Worm (Caenorhabditis elegans) whole organism, late embryonic: Measurements from ENCODE around the gene F33A8.4.

Source experiments
- ets-4 ChIP-seq: sonication (generic microtip); optimal IDR thresholded peaks from 2 replicates; lab custom pipeline; 2016; ENCODE audit warnings: missing genetic modification characterization, missing compliant biosample characterization
- fax-1 ChIP-seq: sonication (generic microtip); optimal IDR thresholded peaks from 2 replicates; lab custom pipeline; 2016; ENCODE audit warnings: missing genotype, missing genetic modification characterization, missing compliant biosample characterization
- gmeb-2 ChIP-seq: sonication (generic microtip); optimal IDR thresholded peaks from 2 replicates; lab custom pipeline; 2016; ENCODE audit warnings: missing genetic modification characterization, inconsistent platforms, missing compliant biosample characterization
- ttx-3 ChIP-seq: sonication (generic microtip); optimal IDR thresholded peaks from 2 replicates; lab custom pipeline; 2016; ENCODE audit warnings: missing genetic modification reagents, missing genetic modification characterization, missing compliant biosample characterization

ce11 chrII:11072565-11072964, 23.7 kb upstream of the F33A8.4 start:
- TF ChIP-seq gmeb-2 (tag; lab: Kevin White, UChicago): no peak
- no peak for TF ChIP-seq ets-4
- TF ChIP-seq fax-1 (tag; lab: Kevin White, UChicago): no peak
- TF ChIP-seq ttx-3: no peak
